Worm (Caenorhabditis elegans): ENCODE data around the gene rpl-36.

The rpl-36 gene

ce11 chrIII:7155631-7156030 is 24.4 kb upstream of the rpl-36 start (continued):
- TF ChIP-seq nhr-129 (tag; optimal IDR thresholded peaks at IDR 0.05) (peak; percentile 94), sem-4 (tag; optimal IDR thresholded peaks at IDR 0.05) (peak; percentile 92), mdl-1 (tag; optimal IDR thresholded peaks at IDR 0.05) (peak; percentile 98 to 99), sma-9 (GFP tag; optimal IDR thresholded peaks at IDR 0.05) (peak; percentile 98), sma-9 (tag; optimal IDR thresholded peaks at IDR 0.05) (peak; percentile 38), mab-5 (tag; optimal IDR thresholded peaks at IDR 0.05) (peak; percentile 84), skn-1 (tag; optimal IDR thresholded peaks at IDR 0.05) (no peak), sma-3 (GFP tag; optimal IDR thresholded peaks at IDR 0.05) (peak; percentile 88), nhr-11 (tag; optimal IDR thresholded peaks at IDR 0.05) (no peak), alr-1 (tag; optimal IDR thresholded peaks at IDR 0.05) (no peak), elt-1 (tag; optimal IDR thresholded peaks at IDR 0.05) (no peak), ztf-4 (tag; optimal IDR thresholded peaks at IDR 0.05) (peak; percentile 92), dmd-4 (tag; optimal IDR thresholded peaks at IDR 0.05) (no peak), Y55F3AM.14 (GFP tag; optimal IDR thresholded peaks at IDR 0.05) (peak; percentile 87)

DNA sequence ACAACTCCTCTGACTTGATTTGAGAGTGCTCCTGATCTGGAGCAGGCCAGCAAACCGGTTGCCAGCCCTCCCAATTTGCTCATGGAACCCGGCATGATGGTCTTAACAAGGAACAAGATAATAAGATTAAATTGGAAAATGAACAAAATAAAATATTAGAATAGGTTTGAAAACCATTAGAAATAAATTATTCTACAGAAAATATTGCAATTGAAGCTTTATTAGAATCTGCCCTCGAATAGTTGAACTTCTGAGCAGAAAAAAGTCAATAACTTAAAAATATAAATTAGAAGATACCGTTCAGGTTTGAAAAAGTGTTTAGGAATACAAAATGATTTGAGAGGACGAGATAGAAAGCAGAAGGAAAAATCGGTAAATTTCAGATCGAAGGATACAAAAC is 21.3 kb upstream of the rpl-36 start, which contains the start of gene nuo-4:
Gene nuo-4 (minus strand): TSS at position 101 of the 400 bp plus-strand sequence.
- TF ChIP-seq mdl-1 (tag; optimal IDR thresholded peaks at IDR 0.05), result no peak
- TF ChIP-seq peb-1 (tag; optimal IDR thresholded peaks at IDR 0.05), result no peak
- TF ChIP-seq ceh-82 (tag; optimal IDR thresholded peaks at IDR 0.05), result no peak
- no peak for TF ChIP-seq nhr-10 (tag; optimal IDR thresholded peaks at IDR 0.05)
- TF ChIP-seq mab-5 (tag; optimal IDR thresholded peaks at IDR 0.05), result no peak
- TF ChIP-seq F13H6.1 (tag; optimal IDR thresholded peaks at IDR 0.05), result no peak
- no peak for TF ChIP-seq nhr-237 (tag; optimal IDR thresholded peaks at IDR 0.05)
- TF ChIP-seq lin-11 (tag; optimal IDR thresholded peaks at IDR 0.05), result no peak
- no peak for TF ChIP-seq nhr-25 (tag; optimal IDR thresholded peaks at IDR 0.05)

DNA sequence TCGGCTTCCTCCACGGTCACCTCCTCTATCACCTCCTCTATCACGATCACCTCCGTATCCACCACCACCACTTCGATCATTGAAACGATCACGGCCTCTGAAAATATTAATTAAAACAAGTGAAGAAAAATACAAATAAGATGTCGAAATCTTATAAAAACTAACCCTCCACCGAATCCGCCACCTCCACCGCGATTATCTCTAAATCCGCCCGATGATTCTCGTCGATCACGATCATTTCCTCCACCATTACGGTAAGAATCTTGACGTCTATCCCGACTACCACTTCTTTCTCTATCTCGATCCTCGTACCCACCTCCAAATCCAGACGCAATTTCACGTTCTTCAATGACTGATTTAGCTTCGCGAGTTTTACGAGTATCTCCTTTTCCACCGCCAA is 20.8 kb upstream of the rpl-36 start:
- TF ChIP-seq nhr-10 (tag; optimal IDR thresholded peaks at IDR 0.05), result no peak
- TF ChIP-seq F13H6.1 (tag; optimal IDR thresholded peaks at IDR 0.05), result no peak
- no peak for TF ChIP-seq unc-55 (GFP tag; optimal IDR thresholded peaks at IDR 0.05)
- TF ChIP-seq nhr-11 (tag; optimal IDR thresholded peaks at IDR 0.05), result no peak
- no peak for TF ChIP-seq nhr-12 (tag; optimal IDR thresholded peaks at IDR 0.05)
- no peak for TF ChIP-seq crh-2 (tag; optimal IDR thresholded peaks at IDR 0.05)
- no peak for TF ChIP-seq aly-2 (tag; optimal IDR thresholded peaks at IDR 0.05)
- TF ChIP-seq dmd-4 (tag; optimal IDR thresholded peaks at IDR 0.05), result no peak
- no peak for TF ChIP-seq nhr-23 (tag; optimal IDR thresholded peaks at IDR 0.05)
- no peak for TF ChIP-seq ztf-11 (tag; optimal IDR thresholded peaks at IDR 0.05)
- no peak for TF ChIP-seq lin-11 (tag; optimal IDR thresholded peaks at IDR 0.05)
- no peak for TF ChIP-seq lin-39 (tag; optimal IDR thresholded peaks at IDR 0.05)
- TF ChIP-seq nhr-21 (tag; optimal IDR thresholded peaks at IDR 0.05), result no peak
- TF ChIP-seq mbf-1 (tag; optimal IDR thresholded peaks at IDR 0.05), result no peak
- no peak for TF ChIP-seq snpc-4 (tag; optimal IDR thresholded peaks at IDR 0.05)

DNA sequence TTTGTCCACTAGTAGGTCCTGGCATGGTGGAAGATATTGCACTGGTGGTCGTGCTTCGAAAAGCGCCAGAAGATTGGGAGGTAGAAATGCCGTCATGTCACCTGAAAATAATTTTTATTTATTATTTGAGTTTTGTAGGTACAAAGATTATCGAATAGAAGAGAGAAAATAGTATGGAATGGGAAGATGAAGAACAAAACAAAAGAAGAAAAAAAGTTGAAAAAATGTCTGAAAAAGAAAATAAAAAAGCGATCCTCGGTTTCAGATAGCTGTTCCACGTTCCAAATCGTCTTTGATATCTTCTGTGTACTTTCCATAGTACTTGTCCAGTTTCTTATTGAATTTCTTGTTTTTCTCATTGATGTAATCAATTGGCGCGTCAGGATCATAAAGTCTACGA is 19.0 kb upstream of the rpl-36 start, which contains the start of gene rnp-7:
Gene rnp-7 (minus strand): TSS at position 101 of the 400 bp plus-strand sequence.
- TF ChIP-seq elt-1 (tag; optimal IDR thresholded peaks at IDR 0.05), result no peak
- no peak for TF ChIP-seq unc-62 (GFP tag; optimal IDR thresholded peaks at IDR 0.05)
- no peak for TF ChIP-seq egl-27 (tag; optimal IDR thresholded peaks at IDR 0.05)
- no peak for TF ChIP-seq fos-1 (tag; optimal IDR thresholded peaks at IDR 0.05)
- TF ChIP-seq nhr-21 (tag; optimal IDR thresholded peaks at IDR 0.05), result no peak
- no peak for TF ChIP-seq ceh-82 (tag; optimal IDR thresholded peaks at IDR 0.05)
- TF ChIP-seq Y55F3AM.14 (GFP tag; optimal IDR thresholded peaks at IDR 0.05), result no peak
- no peak for TF ChIP-seq unc-39 (tag; optimal IDR thresholded peaks at IDR 0.05)
- no peak for TF ChIP-seq nhr-23 (tag; optimal IDR thresholded peaks at IDR 0.05)

DNA sequence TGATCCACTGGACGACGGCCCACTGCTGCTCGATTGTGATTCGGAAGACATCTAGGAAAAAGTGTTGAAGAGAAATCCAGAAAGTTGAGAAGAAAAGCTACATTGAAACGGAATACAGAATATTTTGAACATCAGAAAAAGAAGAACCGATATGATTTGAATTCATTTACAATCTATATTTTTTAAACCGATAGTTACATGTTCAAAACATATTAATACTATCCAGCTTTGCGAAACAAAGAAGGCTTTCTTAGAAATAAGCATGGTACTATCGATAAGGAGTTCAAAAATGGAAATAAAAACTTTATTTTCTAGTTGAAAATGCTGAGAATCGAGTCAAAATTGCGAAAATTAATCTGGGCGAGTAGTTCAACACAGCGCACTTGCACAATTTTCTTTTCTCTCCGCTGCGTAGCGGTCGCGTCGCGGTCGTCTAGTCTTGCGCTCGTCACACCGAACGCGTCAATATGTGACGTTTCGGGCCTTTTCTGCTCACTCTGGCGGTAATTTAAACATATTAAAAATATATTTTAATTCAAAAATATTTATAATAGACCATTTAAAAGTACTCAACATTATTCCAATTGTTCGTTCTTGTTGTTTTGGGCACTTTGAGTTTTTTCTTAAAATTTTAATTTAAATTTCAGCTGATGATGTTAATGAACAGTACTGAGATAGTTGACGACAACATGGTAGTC is 17.8 kb upstream of the rpl-36 start, which contains the start of the genes syf-2 and K04G7.1:
Gene syf-2 (minus strand): TSS at position 51 of the 698 bp plus-strand sequence.
Gene K04G7.1 (plus strand): TSS at position 648 of the 698 bp plus-strand sequence.
- TF ChIP-seq snpc-4 (tag; optimal IDR thresholded peaks at IDR 0.05) (peak; percentile 82), dmd-4 (tag; optimal IDR thresholded peaks at IDR 0.05) (no peak), gmeb-1 (tag; optimal IDR thresholded peaks at IDR 0.05) (peak; percentile 95), ZK546.5 (tag; optimal IDR thresholded peaks at IDR 0.05) (peak; percentile 12), lsy-2 (tag; optimal IDR thresholded peaks at IDR 0.05) (peak; percentile 78 to 96), Y55F3AM.14 (GFP tag; optimal IDR thresholded peaks at IDR 0.05) (no peak), R02D3.7 (tag; optimal IDR thresholded peaks at IDR 0.05) (peak; percentile 19), nhr-77 (tag; optimal IDR thresholded peaks at IDR 0.05) (peak; percentile 32), ztf-4 (tag; optimal IDR thresholded peaks at IDR 0.05) (peak; percentile 58), lin-13 (GFP tag; optimal IDR thresholded peaks at IDR 0.05) (peak; percentile 99), sma-3 (GFP tag; optimal IDR thresholded peaks at IDR 0.05) (peak; percentile 86), C34F6.9 (tag; optimal IDR thresholded peaks at IDR 0.05) (peak; percentile 94), ceh-16 (tag; optimal IDR thresholded peaks at IDR 0.05) (peak; percentile 56), nhr-6 (tag; optimal IDR thresholded peaks at IDR 0.05) (peak; percentile 69), F13H6.1 (tag; optimal IDR thresholded peaks at IDR 0.05) (peak; percentile 78), blmp-1 (tag; optimal IDR thresholded peaks at IDR 0.05; ENCODE audit: insufficient read depth) (peak; percentile 63), sem-4 (tag; optimal IDR thresholded peaks at IDR 0.05) (peak; percentile 77), sma-9 (GFP tag; optimal IDR thresholded peaks at IDR 0.05) (peak; percentile 83), sma-9 (tag; optimal IDR thresholded peaks at IDR 0.05) (no peak), peb-1 (tag; optimal IDR thresholded peaks at IDR 0.05) (no peak)
